Worm (Caenorhabditis elegans): ENCODE results near the gene Y69E1A.1.

Gene Y69E1A.1

ce11 chrIV:10985568-10986035 is 36.9 kb upstream of the Y69E1A.1 start, which contains the start of gene cyb-2.1 (continued):
- TF ChIP-seq F52B5.7 (tag; optimal IDR thresholded peaks at IDR 0.05) (no peak), akir-1 (GFP tag; optimal IDR thresholded peaks at IDR 0.05) (no peak), cebp-2 (GFP tag; IDR thresholded peaks at IDR 0.05) (no peak), K12H6.12 (tag; optimal IDR thresholded peaks at IDR 0.05) (no peak), pbrm-1 (GFP tag; IDR thresholded peaks at IDR 0.05) (no peak)

DNA sequence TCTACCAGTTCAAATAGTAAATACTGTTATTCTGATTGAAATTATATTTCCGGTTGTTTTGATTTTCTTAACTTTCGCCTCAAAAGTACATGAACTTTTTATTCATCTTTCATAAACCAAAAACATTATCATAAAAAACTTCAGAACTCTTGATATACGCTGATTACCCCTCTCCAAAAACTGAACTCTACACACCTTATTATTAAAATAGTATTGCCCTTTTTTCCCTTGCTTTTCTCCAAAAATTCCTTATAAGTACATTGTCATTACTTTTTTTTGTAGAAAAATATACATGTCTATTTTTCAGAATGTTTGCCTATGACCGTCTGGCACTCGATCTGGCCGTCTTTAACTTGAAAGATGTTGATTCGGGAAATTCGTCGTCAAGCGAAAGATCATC is 33.1 kb upstream of the Y69E1A.1 start, which contains the start of gene Y43E12A.2:
Y43E12A.2 (plus strand) TSS at position 301 of the 400 bp plus-strand sequence.
- TF ChIP-seq C06A6.2 (GFP tag; conservative IDR thresholded peaks at IDR 0.05) (no peak), Y53G8AR.9 (GFP tag; conservative IDR thresholded peaks at IDR 0.05) (no peak), ceh-100 (GFP tag; IDR thresholded peaks at IDR 0.05) (no peak), pha-4 (tag; optimal IDR thresholded peaks at IDR 0.05) (no peak), aptf-3 (GFP tag; IDR thresholded peaks at IDR 0.05) (no peak), mes-4 (tag; optimal IDR thresholded peaks at IDR 0.05) (no peak), repo-1 (tag; optimal IDR thresholded peaks at IDR 0.05) (no peak), K12H6.12 (tag; optimal IDR thresholded peaks at IDR 0.05) (no peak), madf-10 (tag; optimal IDR thresholded peaks at IDR 0.05) (no peak), hsf-1 (GFP tag; IDR thresholded peaks at IDR 0.05) (no peak)

ce11 chrIV:10980628-10981027 is 31.9 kb upstream of the Y69E1A.1 start:
- TF ChIP-seq nhr-27 (tag; optimal IDR thresholded peaks at IDR 0.05) (no peak), ceh-100 (GFP tag; IDR thresholded peaks at IDR 0.05) (no peak), rpc-1 (optimal IDR thresholded peaks at IDR 0.05) (peak; percentile 24), rpc-1 (tag; optimal IDR thresholded peaks at IDR 0.05) (no peak), madf-3 (GFP tag; IDR thresholded peaks at IDR 0.05) (no peak), hlh-12 (tag; optimal IDR thresholded peaks at IDR 0.05) (no peak), nhr-120 (GFP tag; IDR thresholded peaks at IDR 0.05) (no peak), hmg-1.2 (GFP tag; IDR thresholded peaks at IDR 0.05) (peak; percentile 46; the same call in 1 of the 2 replicates), ets-4 (GFP tag; optimal IDR thresholded peaks at IDR 0.05) (no peak), egl-44 (GFP tag; IDR thresholded peaks at IDR 0.05) (no peak), hsf-1 (GFP tag; IDR thresholded peaks at IDR 0.05) (peak; percentile 83), C17E4.6 (GFP tag; IDR thresholded peaks at IDR 0.05) (no peak), ztf-22 (GFP tag; optimal IDR thresholded peaks at IDR 0.05) (no peak), aptf-2 (GFP tag; conservative IDR thresholded peaks at IDR 0.05) (no peak), sptf-2 (GFP tag; optimal IDR thresholded peaks at IDR 0.05) (no peak), F39B2.1 (GFP tag; IDR thresholded peaks at IDR 0.05) (no peak), C06A6.2 (GFP tag; conservative IDR thresholded peaks at IDR 0.05) (no peak), pha-4 (tag; optimal IDR thresholded peaks at IDR 0.05) (no peak), egl-18 (GFP tag; IDR thresholded peaks at IDR 0.05) (no peak), dox-1 (GFP tag; IDR thresholded peaks at IDR 0.05) (no peak), F49E8.2 (tag; optimal IDR thresholded peaks at IDR 0.05; ENCODE audit: insufficient read depth) (no peak), ceh-91 (GFP tag; IDR thresholded peaks at IDR 0.05) (no peak)

DNA sequence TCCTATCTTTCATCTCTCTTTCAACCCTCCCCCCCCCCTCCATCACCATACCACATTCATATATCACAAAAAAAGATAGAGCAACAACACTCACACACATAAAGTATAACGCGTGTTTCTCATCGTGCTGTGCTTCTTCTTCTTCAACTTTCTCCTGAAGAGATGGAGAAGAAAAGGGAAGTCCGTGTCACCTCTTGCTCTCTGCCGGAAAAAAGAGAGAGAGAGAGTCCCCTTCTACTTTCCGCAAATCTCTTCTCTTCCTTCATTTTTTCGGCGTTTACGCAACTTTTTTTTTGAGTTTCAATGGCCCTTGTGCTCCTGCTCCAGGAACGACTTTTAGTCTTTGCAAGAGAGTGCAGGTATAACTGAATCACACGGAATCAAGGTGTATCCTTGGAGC is 31.0 kb upstream of the Y69E1A.1 start:
- TF ChIP-seq cebp-1 (GFP tag; IDR thresholded peaks at IDR 0.05) (no peak), cebp-1 (tag; optimal IDR thresholded peaks at IDR 0.05) (peak; percentile 19), cebp-2 (GFP tag; IDR thresholded peaks at IDR 0.05) (no peak), snpc-1.3 (tag; optimal IDR thresholded peaks at IDR 0.05; ENCODE audit: insufficient read depth) (no peak), zfh-2 (GFP tag; conservative IDR thresholded peaks at IDR 0.05) (0 out of 2 replicates have a peak, but pooled peaks have one; percentile 12), B0019.2 (GFP tag; conservative IDR thresholded peaks at IDR 0.05) (no peak), ztf-25 (GFP tag; IDR thresholded peaks at IDR 0.05) (no peak), madf-8 (GFP tag; conservative IDR thresholded peaks at IDR 0.05) (no peak), Y53F4B.3 (GFP tag; IDR thresholded peaks at IDR 0.05) (no peak), nhr-80 (tag; optimal IDR thresholded peaks at IDR 0.05) (no peak), K12H6.12 (tag; optimal IDR thresholded peaks at IDR 0.05) (peak; percentile 1), C17E4.6 (GFP tag; IDR thresholded peaks at IDR 0.05) (no peak), F23B12.7 (tag; optimal IDR thresholded peaks at IDR 0.05; ENCODE audit: insufficient read depth) (no peak)

Data from whole organism, young adult.